Worm (Caenorhabditis elegans) whole organism, midembryonic: ENCODE measurements around the gene ufd-2.

Experiments used
- T22C8.4 ChIP-seq: fragments of 200-800 bp; sonication (Bioruptor generic); IDR thresholded peaks from 2 replicates; pipeline ENCODE4 v1.3.6; 2022; ENCODE audit warnings: missing genetic modification characterization, missing compliant biosample characterization
- cog-1 ChIP-seq: sonication (generic microtip); optimal IDR thresholded peaks from 2 replicates; lab custom pipeline; 2016; ENCODE audit warnings: missing genetic modification characterization, missing compliant biosample characterization
- flt-1 ChIP-seq: fragments of 200-800 bp; sonication (Bioruptor generic); IDR thresholded peaks from 2 replicates; pipeline ENCODE4 v1.3.6; 2022; ENCODE audit warnings: missing genetic modification characterization, missing compliant biosample characterization
- klf-2 ChIP-seq: fragments of 200-800 bp; sonication (Bioruptor generic); conservative IDR thresholded peaks from 2 replicates; pipeline ENCODE4 v1.3.6; 2022; ENCODE audit warnings: missing genetic modification reagents, missing genetic modification characterization, missing compliant biosample characterization
- med-1 ChIP-seq: sonication (generic microtip); optimal IDR thresholded peaks from 2 replicates; lab custom pipeline; 2017; ENCODE audit warnings: missing genetic modification characterization, mild to moderate bottlenecking, missing compliant biosample characterization, antibody characterized with exemption, missing genetic modification reagents; ENCODE audit not compliant: insufficient read depth
- ref-1 ChIP-seq: fragments of 200-800 bp; sonication (Bioruptor generic); conservative IDR thresholded peaks from 2 replicates; pipeline ENCODE4 v1.3.6; 2022; ENCODE audit warnings: missing genetic modification reagents, missing genetic modification characterization, missing compliant biosample characterization
- tab-1 ChIP-seq: fragments of 200-800 bp; sonication (Bioruptor generic); IDR thresholded peaks from 2 replicates; pipeline ENCODE4 v1.3.6; 2022; ENCODE audit warnings: missing genetic modification characterization, missing compliant biosample characterization
- ztf-23 ChIP-seq: fragments of 200-800 bp; sonication (Bioruptor generic); IDR thresholded peaks from 2 replicates; pipeline ENCODE4 v1.3.6; 2022; ENCODE audit warnings: missing genetic modification reagents, missing genetic modification characterization, missing compliant biosample characterization
- ztf-29 ChIP-seq: fragments of 200-800 bp; sonication (Bioruptor generic); IDR thresholded peaks from 2 replicates; pipeline ENCODE4 v1.3.6; 2022; ENCODE audit warnings: missing genetic modification reagents, missing genetic modification characterization, missing compliant biosample characterization

- TF ChIP-seq ztf-23 (GFP tag; lab: Robert Waterston, UW) (no peak), T22C8.4 (GFP tag; lab: Robert Waterston, UW) (no peak), tab-1 (GFP tag; lab: Robert Waterston, UW) (no peak), cog-1 (tag; lab: Kevin White, UChicago) (no peak), med-1 (no peak), flt-1 (GFP tag; lab: Robert Waterston, UW) (no peak), ztf-29 (no peak), ref-1 (GFP tag; lab: Robert Waterston, UW) (no peak), klf-2 (GFP tag; lab: Robert Waterston, UW) (no peak)
Measured at ce11 chrII:8016761-8017160, 45.8 kb upstream of the ufd-2 start.
